Fruit fly (Drosophila melanogaster): ENCODE results near the gene CG5111.

Gene CG5111

dm6 chr3R:25532406-25533225 lies 26.5 kb downstream of the CG5111 start (continued):
- peak; percentile 32 for TF ChIP-seq acj6 (GFP tag; optimal IDR thresholded peaks at IDR 0.05)
- peak; percentile 32; the same call in 1 of the 2 replicates for TF ChIP-seq CG15336 (GFP tag; IDR thresholded peaks at IDR 0.05)
- no peak for TF ChIP-seq CG1621 (tag; optimal IDR thresholded peaks at IDR 0.05)
- no peak for TF ChIP-seq Gug (GFP tag; IDR thresholded peaks at IDR 0.05)
- TF ChIP-seq fkh (GFP tag; optimal IDR thresholded peaks at IDR 0.05) = no peak
- TF ChIP-seq CG6163 (GFP tag; IDR thresholded peaks at IDR 0.05) = peak; percentile 47; the same call in 2 of the 3 replicates
- no peak for TF ChIP-seq Eip93F (GFP tag; optimal IDR thresholded peaks at IDR 0.05)
- TF ChIP-seq OdsH (GFP tag; optimal IDR thresholded peaks at IDR 0.05) = peak; percentile 41
- TF ChIP-seq Smox (GFP tag; optimal IDR thresholded peaks at IDR 0.05) = peak; percentile 9
- no peak for TF ChIP-seq fd85E (GFP tag; optimal IDR thresholded peaks at IDR 0.05)
- no peak for TF ChIP-seq ss (GFP tag; optimal IDR thresholded peaks at IDR 0.05)
- no peak for TF ChIP-seq Hr39 (GFP tag; optimal IDR thresholded peaks at IDR 0.05)
- TF ChIP-seq CG3919 (GFP tag; optimal IDR thresholded peaks at IDR 0.05) = peak; percentile 47
- TF ChIP-seq dac (GFP tag; optimal IDR thresholded peaks at IDR 0.05) = no peak
- TF ChIP-seq CG32006 (GFP tag; optimal IDR thresholded peaks at IDR 0.05) = peak; percentile 69
- no peak for TF ChIP-seq topi (GFP tag; optimal IDR thresholded peaks at IDR 0.05)
- TF ChIP-seq CG3032 (tag; optimal IDR thresholded peaks at IDR 0.05) = peak; percentile 47

dm6 chr3R:25539132-25539531 lies 33.1 kb downstream of the CG5111 start:
- TF ChIP-seq Sox14 (GFP tag; optimal IDR thresholded peaks at IDR 0.05) = no peak
- TF ChIP-seq fkh (GFP tag; optimal IDR thresholded peaks at IDR 0.05) = no peak
- no peak for TF ChIP-seq salr (GFP tag; optimal IDR thresholded peaks at IDR 0.05)
- no peak for TF ChIP-seq ss (GFP tag; optimal IDR thresholded peaks at IDR 0.05)
- no peak for TF ChIP-seq CG1621 (tag; optimal IDR thresholded peaks at IDR 0.05)
- TF ChIP-seq CG7368 (GFP tag; optimal IDR thresholded peaks at IDR 0.05) = no peak
- TF ChIP-seq Sox15 (GFP tag; optimal IDR thresholded peaks at IDR 0.05) = no peak
- TF ChIP-seq vri (GFP tag; optimal IDR thresholded peaks at IDR 0.05) = no peak
- TF ChIP-seq CG9139 (GFP tag; optimal IDR thresholded peaks at IDR 0.05) = no peak
- no peak for TF ChIP-seq CG16779 (tag; optimal IDR thresholded peaks at IDR 0.05)
- TF ChIP-seq CG6276 (GFP tag; optimal IDR thresholded peaks at IDR 0.05) = no peak
- TF ChIP-seq CG3032 (tag; optimal IDR thresholded peaks at IDR 0.05) = no peak
- no peak for TF ChIP-seq CG6854 (GFP tag; optimal IDR thresholded peaks at IDR 0.05)
- no peak for TF ChIP-seq spab (GFP tag; optimal IDR thresholded peaks at IDR 0.05)
- TF ChIP-seq CG8319 (GFP tag; optimal IDR thresholded peaks at IDR 0.05) = no peak
- no peak for TF ChIP-seq CG31627 (GFP tag; optimal IDR thresholded peaks at IDR 0.05)

DNA sequence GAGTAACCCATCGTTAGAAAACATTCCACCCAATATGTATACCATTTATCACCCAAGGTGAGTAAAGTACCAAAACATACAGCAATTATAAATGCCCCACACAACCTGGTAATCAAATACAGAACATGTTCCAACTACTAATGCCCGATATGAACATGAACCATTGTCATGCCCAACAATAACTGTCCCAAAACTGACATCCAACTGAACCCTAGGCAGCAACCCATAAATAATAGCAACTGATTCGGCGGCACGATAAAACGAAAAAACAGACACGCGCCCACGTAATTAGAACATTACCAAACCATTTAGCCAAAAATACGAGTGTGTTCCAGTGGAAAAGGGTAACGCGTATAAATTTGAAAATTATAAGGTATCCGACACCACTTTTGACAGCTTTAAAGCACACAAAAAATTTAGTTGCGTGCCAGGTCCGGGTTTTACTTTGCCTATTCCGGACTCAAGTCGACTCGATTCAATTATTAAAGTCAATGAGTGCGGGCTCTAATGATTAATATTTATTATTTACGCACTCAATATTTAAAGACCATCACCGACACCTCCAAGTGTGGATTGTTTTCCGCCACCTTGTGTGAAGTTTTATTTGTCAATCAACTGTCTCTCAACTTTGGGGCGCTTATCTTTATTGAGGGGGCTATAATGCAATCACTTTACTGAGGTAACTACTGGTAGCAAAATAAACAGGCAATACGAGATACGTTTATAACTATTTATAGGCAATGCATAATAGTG lies 37.7 kb downstream of the CG5111 start:
- TF ChIP-seq CG1621 (tag; optimal IDR thresholded peaks at IDR 0.05) = no peak
- TF ChIP-seq fkh (GFP tag; optimal IDR thresholded peaks at IDR 0.05) = peak; percentile 84

dm6 chr3R:25549740-25550139 lies 43.7 kb downstream of the CG5111 start:
- TF ChIP-seq CG8119 (GFP tag; IDR thresholded peaks at IDR 0.05) = no peak
- TF ChIP-seq Sox14 (GFP tag; optimal IDR thresholded peaks at IDR 0.05) = no peak
- no peak for TF ChIP-seq CG9139 (GFP tag; optimal IDR thresholded peaks at IDR 0.05)
- no peak for TF ChIP-seq Eip78C (GFP tag)
- TF ChIP-seq esn (GFP tag; optimal IDR thresholded peaks at IDR 0.05) = no peak
- TF ChIP-seq Met (GFP tag; optimal IDR thresholded peaks at IDR 0.05) = no peak
- TF ChIP-seq CG8319 (GFP tag; optimal IDR thresholded peaks at IDR 0.05) = no peak
- no peak for TF ChIP-seq CG10669 (GFP tag; optimal IDR thresholded peaks at IDR 0.05)
- no peak for TF ChIP-seq CG6854 (GFP tag; optimal IDR thresholded peaks at IDR 0.05)
- no peak for TF ChIP-seq CG31627 (GFP tag; optimal IDR thresholded peaks at IDR 0.05)
- TF ChIP-seq Ets21C (GFP tag; optimal IDR thresholded peaks at IDR 0.05) = no peak
- TF ChIP-seq CG16779 (tag; optimal IDR thresholded peaks at IDR 0.05) = no peak
- no peak for TF ChIP-seq pdm3 (GFP tag; optimal IDR thresholded peaks at IDR 0.05)
- no peak for TF ChIP-seq CG32006 (GFP tag; optimal IDR thresholded peaks at IDR 0.05)
- TF ChIP-seq CG10631 (GFP tag; optimal IDR thresholded peaks at IDR 0.05) = no peak
- TF ChIP-seq CG11294 (GFP tag; IDR thresholded peaks at IDR 0.05) = no peak
- TF ChIP-seq cyc (GFP tag; optimal IDR thresholded peaks at IDR 0.05) = no peak

Measured in whole organism, prepupa.